Worm (Caenorhabditis elegans) whole organism, midembryonic: ENCODE results near the gene T06C12.14.
"Not testable (repeated sequence)": the region's sequence is repeated elsewhere in the genome, so short reads cannot be mapped to it uniquely, and the experiment has no call there.

Source experiments
- klf-2 ChIP-seq: fragments of 200-800 bp; sonication (Bioruptor generic); conservative IDR thresholded peaks from 2 replicates; pipeline ENCODE4 v1.3.6; 2022; ENCODE audit warnings: missing genetic modification reagents, missing genetic modification characterization, missing compliant biosample characterization
- med-1 ChIP-seq: sonication (generic microtip); optimal IDR thresholded peaks from 2 replicates; lab custom pipeline; 2017; ENCODE audit warnings: missing genetic modification characterization, mild to moderate bottlenecking, missing compliant biosample characterization, antibody characterized with exemption, missing genetic modification reagents; ENCODE audit not compliant: insufficient read depth
- ref-1 ChIP-seq: fragments of 200-800 bp; sonication (Bioruptor generic); conservative IDR thresholded peaks from 2 replicates; pipeline ENCODE4 v1.3.6; 2022; ENCODE audit warnings: missing genetic modification reagents, missing genetic modification characterization, missing compliant biosample characterization
- tab-1 ChIP-seq: fragments of 200-800 bp; sonication (Bioruptor generic); IDR thresholded peaks from 2 replicates; pipeline ENCODE4 v1.3.6; 2022; ENCODE audit warnings: missing genetic modification characterization, missing compliant biosample characterization
- ztf-23 ChIP-seq: fragments of 200-800 bp; sonication (Bioruptor generic); IDR thresholded peaks from 2 replicates; pipeline ENCODE4 v1.3.6; 2022; ENCODE audit warnings: missing genetic modification reagents, missing genetic modification characterization, missing compliant biosample characterization
- ztf-29 ChIP-seq: fragments of 200-800 bp; sonication (Bioruptor generic); IDR thresholded peaks from 2 replicates; pipeline ENCODE4 v1.3.6; 2022; ENCODE audit warnings: missing genetic modification reagents, missing genetic modification characterization, missing compliant biosample characterization

- TF ChIP-seq med-1; ztf-29 (GFP tag; lab: Robert Waterston, UW); klf-2 (GFP tag; lab: Robert Waterston, UW); ref-1; ztf-23 (GFP tag; lab: Robert Waterston, UW); tab-1: not testable (repeated sequence)
Measured at ce11 chrV:15850276-15850811, 49.5 kb upstream of the T06C12.14 start, which contains the start of gene srh-147.
